Fruit fly (Drosophila melanogaster) whole organism, pupa: ENCODE results near the gene CG5104.
A peak's percentile ranks its signal among the peaks of the same experiment; 100 is the strongest.

Experiments
- CG10348 ChIP-seq: fragments of 200-800 bp; sonication (Bioruptor generic); IDR thresholded peaks from 2 replicates; pipeline ENCODE4 v1.3.6; 2022; ENCODE audit warnings: missing biosample characterization, missing genetic modification characterization
- CG12605 ChIP-seq: fragments of 200-800 bp; sonication (Bioruptor generic); IDR thresholded peaks from 2 replicates; pipeline ENCODE4 v1.3.6; 2022; ENCODE audit warnings: missing biosample characterization, missing genetic modification characterization
- CG13204 ChIP-seq: fragments of 200-800 bp; sonication (Bioruptor generic); optimal IDR thresholded peaks from 2 replicates; lab custom pipeline; 2018; ENCODE audit warnings: missing biosample characterization, mild to moderate bottlenecking, missing genetic modification characterization, moderate library complexity
- CG14655 ChIP-seq: fragments of 200-800 bp; sonication (Bioruptor generic); optimal IDR thresholded peaks from 3 replicates; lab custom pipeline; 2017; ENCODE audit warnings: mild to moderate bottlenecking, missing biosample characterization, missing genetic modification reagents, missing genetic modification characterization
- CG15710 ChIP-seq: fragments of 200-800 bp; sonication (Bioruptor generic); optimal IDR thresholded peaks from 2 replicates; lab custom pipeline; 2018; ENCODE audit warnings: missing biosample characterization, mild to moderate bottlenecking, missing genetic modification characterization, moderate library complexity
- CG17806 ChIP-seq: fragments of 200-800 bp; sonication (Bioruptor generic); optimal IDR thresholded peaks from 2 replicates; lab custom pipeline; 2018; ENCODE audit warnings: missing biosample characterization, mild to moderate bottlenecking, missing genetic modification characterization, moderate library complexity
- CG32121 ChIP-seq: fragments of 200-800 bp; sonication (Bioruptor generic); IDR thresholded peaks from 2 replicates; pipeline ENCODE4 v1.3.6; 2022; ENCODE audit warnings: missing biosample characterization, missing genetic modification characterization
- CG34367 ChIP-seq: fragments of 200-800 bp; sonication (Bioruptor generic); optimal IDR thresholded peaks from 2 replicates; lab custom pipeline; 2018; ENCODE audit warnings: missing biosample characterization, mild to moderate bottlenecking, missing genetic modification characterization
- CG4496 ChIP-seq: fragments of 200-800 bp; sonication (Bioruptor generic); IDR thresholded peaks from 3 replicates; pipeline ENCODE4 v1.3.6; 2022; ENCODE audit warnings: missing biosample characterization, missing genetic modification characterization
- CG8159 ChIP-seq: fragments of 200-800 bp; sonication (Bioruptor generic); optimal IDR thresholded peaks from 3 replicates; lab custom pipeline; 2018; ENCODE audit warnings: missing biosample characterization, mild to moderate bottlenecking, missing genetic modification characterization, moderate library complexity
- CG8301 ChIP-seq: fragments of 200-800 bp; sonication (Bioruptor generic); optimal IDR thresholded peaks from 2 replicates; lab custom pipeline; 2018; ENCODE audit warnings: missing biosample characterization, mild to moderate bottlenecking, missing genetic modification characterization
- CG9948 ChIP-seq: fragments of 200-800 bp; sonication (Bioruptor generic); optimal IDR thresholded peaks from 2 replicates; lab custom pipeline; 2018; ENCODE audit warnings: missing biosample characterization, mild to moderate bottlenecking, missing genetic modification characterization, moderate library complexity
- D1 ChIP-seq: fragments of 200-800 bp; sonication (Bioruptor generic); optimal IDR thresholded peaks from 2 replicates; lab custom pipeline; 2018; ENCODE audit warnings: missing biosample characterization, mild to moderate bottlenecking, missing genetic modification characterization, moderate library complexity
- EcR ChIP-seq: fragments of 200-800 bp; sonication (Bioruptor generic); optimal IDR thresholded peaks from 3 replicates; lab custom pipeline; 2019; ENCODE audit warnings: missing biosample characterization, missing genetic modification characterization, mild to moderate bottlenecking, moderate library complexity, missing genetic modification reagents
- Ets98B ChIP-seq: fragments of 200-800 bp; sonication (Bioruptor generic); IDR thresholded peaks from 2 replicates; pipeline ENCODE4 v1.3.6; 2022; ENCODE audit warnings: missing biosample characterization, missing genetic modification characterization
- Pif1A ChIP-seq: fragments of 200-800 bp; sonication (Bioruptor generic); optimal IDR thresholded peaks from 3 replicates; lab custom pipeline; 2016; ENCODE audit warnings: missing biosample characterization, missing genetic modification characterization
- Pif1B ChIP-seq: fragments of 200-800 bp; sonication (Bioruptor generic); optimal IDR thresholded peaks from 3 replicates; lab custom pipeline; 2016; ENCODE audit warnings: missing biosample characterization, missing genetic modification characterization
- Snoo ChIP-seq: fragments of 200-800 bp; sonication (Bioruptor generic); optimal IDR thresholded peaks from 3 replicates; lab custom pipeline; 2017; ENCODE audit warnings: missing biosample characterization, mild to moderate bottlenecking, missing genetic modification characterization, inconsistent platforms
- fd96Ca ChIP-seq: fragments of 200-800 bp; sonication (Bioruptor generic); IDR thresholded peaks from 3 replicates; pipeline ENCODE4 v1.3.6; 2022; ENCODE audit warnings: missing biosample characterization, missing genetic modification characterization
- gl ChIP-seq: fragments of 200-800 bp; sonication (Bioruptor generic); optimal IDR thresholded peaks from 2 replicates; lab custom pipeline; 2018; ENCODE audit warnings: missing biosample characterization, mild to moderate bottlenecking, missing genetic modification characterization
- rn ChIP-seq: fragments of 200-800 bp; sonication (Bioruptor generic); IDR thresholded peaks from 2 replicates; pipeline ENCODE4 v1.3.6; 2022; ENCODE audit warnings: missing biosample characterization, missing genetic modification characterization

CG5104 gene

dm6 chr3L:20533409-20533808, 12.6 kb downstream of the CG5104 start, which contains the start of gene CG13250:
Gene CG13250 (plus strand): TSS chr3L:20533709.
- TF ChIP-seq rn (GFP tag; lab: Robert Waterston, UW) (no peak), CG17806 (no peak), CG4496 (GFP tag; lab: Robert Waterston, UW) (no peak), CG34367 (no peak)

DNA sequence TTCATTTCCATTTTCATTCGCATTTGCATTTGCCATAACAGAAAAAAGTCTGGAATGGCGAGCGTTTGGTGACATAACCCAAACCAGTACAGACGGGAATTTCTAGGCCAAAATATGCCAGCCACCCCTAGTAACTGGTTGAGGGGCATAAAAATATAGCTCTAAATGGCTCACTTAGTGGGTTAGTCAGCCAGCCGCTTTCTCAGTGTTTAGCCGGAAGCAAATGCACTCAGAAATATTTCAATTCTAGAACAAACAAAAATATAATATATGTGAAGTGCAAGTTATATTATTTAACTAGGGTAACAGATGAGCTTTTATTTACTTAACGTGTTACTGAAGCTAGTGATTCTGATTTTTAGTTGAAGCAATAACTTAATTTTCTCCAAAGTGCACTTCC, 16.1 kb downstream of the CG5104 start:
- TF ChIP-seq Snoo (tag; lab: Kevin White, UChicago): no peak
- no peak for TF ChIP-seq CG14655 (GFP tag; lab: Kevin White, UChicago)
- no peak for TF ChIP-seq D1
- no peak for TF ChIP-seq EcR (GFP tag; lab: Kevin White, UChicago)
- TF ChIP-seq rn (GFP tag; lab: Robert Waterston, UW): no peak
- TF ChIP-seq CG8159 (tag; lab: Kevin White, UChicago): no peak
- no peak for TF ChIP-seq CG15710 (tag; lab: Kevin White, UChicago)
- no peak for TF ChIP-seq CG34367
- no peak for TF ChIP-seq Pif1B (GFP tag; lab: Kevin White, UChicago)
- TF ChIP-seq CG17806: no peak
- TF ChIP-seq fd96Ca (GFP tag; lab: Robert Waterston, UW): no peak
- no peak for TF ChIP-seq CG10348 (GFP tag; lab: Robert Waterston, UW)
- TF ChIP-seq CG13204 (GFP tag; lab: Kevin White, UChicago): no peak

DNA sequence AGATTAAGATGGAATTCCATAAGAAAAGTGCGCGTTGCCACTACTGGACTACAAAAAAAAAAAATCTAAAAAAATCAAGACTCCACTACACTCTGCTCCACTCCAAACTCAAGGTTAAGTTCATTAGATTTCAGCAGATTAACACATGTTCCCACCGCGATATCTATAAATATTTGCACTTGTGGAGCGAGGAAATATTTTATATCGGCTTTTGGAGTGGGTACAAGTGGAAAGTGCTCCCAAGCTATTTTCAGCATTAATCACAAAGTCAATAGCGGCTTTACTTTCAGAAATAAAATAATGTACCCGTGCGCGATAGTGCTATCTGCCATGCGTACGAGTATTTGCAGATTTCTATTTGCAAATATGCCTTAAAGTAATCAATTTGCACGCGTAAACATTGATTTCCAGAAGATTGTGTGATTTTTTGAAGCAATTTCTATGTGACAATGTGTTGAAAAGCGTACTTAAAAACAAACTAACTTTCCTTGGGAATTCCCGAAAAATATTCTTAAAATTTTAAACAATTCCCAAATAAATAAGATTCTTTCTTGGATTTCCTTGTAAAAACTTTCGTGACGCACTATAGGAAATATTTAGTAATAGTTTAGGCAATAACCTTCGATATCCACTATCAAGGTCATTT, 17.0 kb downstream of the CG5104 start:
- TF ChIP-seq CG14655 (GFP tag; lab: Kevin White, UChicago): peak; percentile 3
- no peak for TF ChIP-seq CG8159 (tag; lab: Kevin White, UChicago)

DNA sequence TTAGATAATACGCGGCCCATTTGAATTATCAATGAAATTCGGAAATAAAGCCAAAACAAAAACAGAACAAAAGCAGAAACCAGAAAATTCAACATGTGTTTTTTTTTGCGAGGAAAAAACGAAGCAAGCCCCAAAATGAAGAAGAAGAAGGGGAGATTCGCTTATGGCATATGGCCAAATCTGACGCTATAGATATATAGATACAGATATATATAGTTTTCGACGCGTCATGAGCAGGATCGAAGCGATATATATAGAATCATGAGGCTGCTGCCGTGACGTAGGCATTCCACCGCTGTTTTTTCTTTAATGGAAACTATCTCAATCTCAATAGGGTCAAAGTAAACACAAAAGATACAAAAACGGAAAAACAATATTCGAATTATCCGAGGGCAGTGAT, 17.6 kb downstream of the CG5104 start:
- TF ChIP-seq CG8159 (tag; lab: Kevin White, UChicago) (no peak), Snoo (tag; lab: Kevin White, UChicago) (no peak), CG32121 (GFP tag; lab: Robert Waterston, UW) (0 out of 2 replicates have a peak, but pooled peaks have one; percentile 18), CG10348 (GFP tag; lab: Robert Waterston, UW) (no peak)
- TF ChIP-seq, all 21 proteins: peak for 1

dm6 chr3L:20539116-20539990, 18.5 kb downstream of the CG5104 start:
- TF ChIP-seq CG4496 (GFP tag; lab: Robert Waterston, UW) (no peak), CG9948 (tag; lab: Kevin White, UChicago) (no peak), CG32121 (GFP tag; lab: Robert Waterston, UW) (no peak), Ets98B (no peak), gl (tag; lab: Kevin White, UChicago) (no peak), CG17806 (no peak), CG10348 (GFP tag; lab: Robert Waterston, UW) (no peak), CG15710 (tag; lab: Kevin White, UChicago) (no peak), fd96Ca (GFP tag; lab: Robert Waterston, UW) (no peak), EcR (GFP tag; lab: Kevin White, UChicago) (no peak), D1 (no peak), Pif1A (GFP tag; lab: Kevin White, UChicago) (no peak), CG8301 (tag; lab: Kevin White, UChicago) (no peak), CG13204 (GFP tag; lab: Kevin White, UChicago) (no peak), Snoo (tag; lab: Kevin White, UChicago) (no peak), CG34367 (no peak), rn (GFP tag; lab: Robert Waterston, UW) (no peak), CG8159 (tag; lab: Kevin White, UChicago) (no peak), CG12605 (GFP tag; lab: Robert Waterston, UW) (no peak)

dm6 chr3L:20540182-20540974, 19.6 kb downstream of the CG5104 start, which contains the start of gene Rcd2:
Gene Rcd2 (minus strand): TSS chr3L:20540417.
- TF ChIP-seq Pif1A (GFP tag; lab: Kevin White, UChicago): peak; percentile 82
- peak; percentile 83 for TF ChIP-seq D1
- TF ChIP-seq CG8159 (tag; lab: Kevin White, UChicago): peak; percentile 83
- TF ChIP-seq CG13204 (GFP tag; lab: Kevin White, UChicago): no peak
- TF ChIP-seq CG32121 (GFP tag; lab: Robert Waterston, UW): peak; percentile 87
- peak; percentile 74; the same call in 1 of the 2 replicates for TF ChIP-seq Ets98B
- peak; percentile 82 for TF ChIP-seq CG8301 (tag; lab: Kevin White, UChicago)
- peak; percentile 73 for TF ChIP-seq CG9948 (tag; lab: Kevin White, UChicago)
- TF ChIP-seq fd96Ca (GFP tag; lab: Robert Waterston, UW): peak; percentile 32; the same call in 1 of the 3 replicates
- TF ChIP-seq rn (GFP tag; lab: Robert Waterston, UW): peak; percentile 47
- TF ChIP-seq CG10348 (GFP tag; lab: Robert Waterston, UW): no peak
- TF ChIP-seq gl (tag; lab: Kevin White, UChicago): peak; percentile 52
- peak; percentile 69 for TF ChIP-seq CG4496 (GFP tag; lab: Robert Waterston, UW)
- TF ChIP-seq EcR (GFP tag; lab: Kevin White, UChicago): peak; percentile 63
- TF ChIP-seq Pif1B (GFP tag; lab: Kevin White, UChicago): peak; percentile 82
- peak; percentile 73 for TF ChIP-seq Snoo (tag; lab: Kevin White, UChicago)
- 0 out of 2 replicates have a peak, but pooled peaks have one; percentile 37 for TF ChIP-seq CG12605 (GFP tag; lab: Robert Waterston, UW)
- peak; percentile 56 for TF ChIP-seq CG34367
- TF ChIP-seq CG17806: peak; percentile 72
- peak; percentile 76 for TF ChIP-seq CG14655 (GFP tag; lab: Kevin White, UChicago)
- peak; percentile 68 for TF ChIP-seq CG15710 (tag; lab: Kevin White, UChicago)
